Worm (Caenorhabditis elegans) whole organism, young adult: ENCODE measurements around the gene M02F4.2.
A peak's percentile ranks its signal among the peaks of the same experiment; 100 is the strongest.

Experiments
- B0019.2 ChIP-seq: fragments of 200-800 bp; sonication (Bioruptor generic); conservative IDR thresholded peaks from 2 replicates; pipeline ENCODE4 v1.3.6; 2022; ENCODE audit warnings: missing genetic modification reagents, missing genetic modification characterization, missing compliant biosample characterization
- B0336.3 ChIP-seq: fragments of 200-800 bp; sonication (Bioruptor generic); IDR thresholded peaks from 2 replicates; pipeline ENCODE4 v1.3.6; 2022; ENCODE audit warnings: missing genetic modification characterization, missing compliant biosample characterization
- F10E7.11 ChIP-seq: sonication (generic microtip); optimal IDR thresholded peaks from 2 replicates; lab custom pipeline; 2017; ENCODE audit warnings: mild to moderate bottlenecking, missing genetic modification characterization, moderate library complexity, missing compliant biosample characterization
- F39B2.1 ChIP-seq: fragments of 200-800 bp; sonication (Bioruptor generic); IDR thresholded peaks from 2 replicates; pipeline ENCODE4 v1.3.6; 2022; ENCODE audit warnings: missing genetic modification reagents, missing genetic modification characterization, missing compliant biosample characterization
- F49E8.2 ChIP-seq: sonication (generic microtip); optimal IDR thresholded peaks from 3 replicates; lab custom pipeline; 2017; ENCODE audit warnings: missing genetic modification characterization, mild to moderate bottlenecking, missing compliant biosample characterization, antibody characterized with exemption, moderate library complexity; ENCODE audit not compliant: insufficient read depth
- F55B11.4 ChIP-seq: sonication (generic microtip); optimal IDR thresholded peaks from 2 replicates; lab custom pipeline; 2016; ENCODE audit warnings: missing compliant biosample characterization, missing genetic modification characterization, borderline replicate concordance; ENCODE audit not compliant: insufficient read depth
- K11D2.4 ChIP-seq: fragments of 200-800 bp; sonication (Bioruptor generic); IDR thresholded peaks from 2 replicates; pipeline ENCODE4 v1.3.6; 2022; ENCODE audit warnings: missing genetic modification reagents, missing genetic modification characterization, missing compliant biosample characterization
- T26A5.8 ChIP-seq: sonication (generic microtip); optimal IDR thresholded peaks from 2 replicates; lab custom pipeline; 2016; ENCODE audit warnings: missing genetic modification characterization, missing compliant biosample characterization
- Y79H2A.3 ChIP-seq: fragments of 200-800 bp; sonication (Bioruptor generic); conservative IDR thresholded peaks from 2 replicates; pipeline ENCODE4 v1.3.6; 2022; ENCODE audit warnings: missing genetic modification reagents, missing genetic modification characterization, missing compliant biosample characterization
- ZK185.1 ChIP-seq: sonication (generic microtip); optimal IDR thresholded peaks from 2 replicates; lab custom pipeline; 2016; ENCODE audit warnings: mild to moderate bottlenecking, missing genetic modification characterization, missing compliant biosample characterization; ENCODE audit not compliant: poor library complexity, severe bottlenecking
- akir-1 ChIP-seq: fragments of 200-800 bp; sonication (Bioruptor generic); optimal IDR thresholded peaks from 2 replicates; lab custom pipeline; 2018; ENCODE audit warnings: mild to moderate bottlenecking, missing genetic modification characterization, moderate library complexity, missing compliant biosample characterization
- ama-1 ChIP-seq, 3 experiments: fragments of 150-350 bp in 1 of 3; sonication (generic microtip) in 2 of 3; optimal IDR thresholded peaks; 2 replicates each; lab custom pipeline; 2014 to 2018; ENCODE audit warnings: missing biosample characterization in 2 of 3, missing genetic modification characterization in 2 of 3, missing genetic modification reagents in 2 of 3
- attf-3 ChIP-seq: fragments of 200-800 bp; sonication (Bioruptor generic); conservative IDR thresholded peaks from 2 replicates; pipeline ENCODE4 v1.3.6; 2022; ENCODE audit warnings: missing genetic modification reagents, missing genetic modification characterization, missing compliant biosample characterization
- attf-5 ChIP-seq: fragments of 200-800 bp; sonication (Bioruptor generic); optimal IDR thresholded peaks from 2 replicates; lab custom pipeline; 2018; ENCODE audit warnings: mild to moderate bottlenecking, missing genetic modification characterization, missing compliant biosample characterization
- attf-6 ChIP-seq: fragments of 200-800 bp; sonication (Bioruptor generic); IDR thresholded peaks from 2 replicates; pipeline ENCODE4 v1.3.6; 2022; ENCODE audit warnings: missing genetic modification reagents, missing genetic modification characterization, missing compliant biosample characterization
- bed-1 ChIP-seq: fragments of 200-800 bp; sonication (Bioruptor generic); IDR thresholded peaks from 2 replicates; pipeline ENCODE4 v1.3.6; 2022; ENCODE audit warnings: missing genetic modification reagents, missing genetic modification characterization, missing compliant biosample characterization
- cebp-2 ChIP-seq: fragments of 200-800 bp; sonication (Bioruptor generic); IDR thresholded peaks from 2 replicates; pipeline ENCODE4 v1.3.6; 2022; ENCODE audit warnings: missing genetic modification characterization, missing compliant biosample characterization
- ceh-100 ChIP-seq: fragments of 200-800 bp; sonication (Bioruptor generic); IDR thresholded peaks from 2 replicates; pipeline ENCODE4 v1.3.6; 2022; ENCODE audit warnings: missing genetic modification reagents, missing genetic modification characterization, missing compliant biosample characterization
- ceh-27 ChIP-seq: fragments of 200-800 bp; sonication (Bioruptor generic); optimal IDR thresholded peaks from 2 replicates; lab custom pipeline; 2018; ENCODE audit warnings: mild to moderate bottlenecking, missing genetic modification characterization, moderate library complexity, missing compliant biosample characterization
- ceh-91 ChIP-seq: fragments of 200-800 bp; sonication (Bioruptor generic); IDR thresholded peaks from 2 replicates; pipeline ENCODE4 v1.3.6; 2022; ENCODE audit warnings: missing genetic modification reagents, missing genetic modification characterization, missing compliant biosample characterization
- die-1 ChIP-seq: sonication (generic microtip); optimal IDR thresholded peaks from 2 replicates; lab custom pipeline; 2016; ENCODE audit warnings: missing genotype, mild to moderate bottlenecking, missing genetic modification characterization, missing compliant biosample characterization
- egl-44 ChIP-seq: fragments of 200-800 bp; sonication (Bioruptor generic); IDR thresholded peaks from 2 replicates; pipeline ENCODE4 v1.3.6; 2022; ENCODE audit warnings: missing genetic modification reagents, missing genetic modification characterization, missing compliant biosample characterization
- ekl-4 ChIP-seq: fragments of 200-800 bp; sonication (Bioruptor generic); IDR thresholded peaks from 2 replicates; pipeline ENCODE4 v1.3.6; 2022; ENCODE audit warnings: missing genetic modification reagents, missing genetic modification characterization, missing compliant biosample characterization
- ets-4 ChIP-seq: fragments of 200-800 bp; sonication (Bioruptor generic); optimal IDR thresholded peaks from 2 replicates; lab custom pipeline; 2018; ENCODE audit warnings: mild to moderate bottlenecking, missing genetic modification characterization, missing compliant biosample characterization
- hmg-20 ChIP-seq: fragments of 200-800 bp; sonication (Bioruptor generic); IDR thresholded peaks from 2 replicates; pipeline ENCODE4 v1.3.6; 2022; ENCODE audit warnings: missing genetic modification reagents, missing genetic modification characterization, missing compliant biosample characterization
- let-526 ChIP-seq: fragments of 200-800 bp; sonication (Bioruptor generic); IDR thresholded peaks from 2 replicates; pipeline ENCODE4 v1.3.6; 2022; ENCODE audit warnings: missing genetic modification reagents, missing genetic modification characterization, missing compliant biosample characterization
- lin-35 ChIP-seq, 3 experiments: fragments of 150-350 bp in 2 of 3; sonication (generic microtip) in 1 of 3; optimal IDR thresholded peaks; 2 replicates each; lab custom pipeline; 2014 to 2018; ENCODE audit warnings: missing biosample characterization in 3 of 3, missing genetic modification characterization in 3 of 3, missing genetic modification reagents in 3 of 3
- madf-6 ChIP-seq: fragments of 200-800 bp; sonication (Bioruptor generic); IDR thresholded peaks from 2 replicates; pipeline ENCODE4 v1.3.6; 2022; ENCODE audit warnings: missing genetic modification reagents, missing genetic modification characterization, missing compliant biosample characterization
- madf-8 ChIP-seq: fragments of 200-800 bp; sonication (Bioruptor generic); conservative IDR thresholded peaks from 2 replicates; pipeline ENCODE4 v1.3.6; 2022; ENCODE audit warnings: missing genetic modification reagents, missing genetic modification characterization, missing compliant biosample characterization
- mel-28 ChIP-seq: sonication (generic microtip); optimal IDR thresholded peaks from 2 replicates; lab custom pipeline; 2016; ENCODE audit warnings: borderline replicate concordance, mild to moderate bottlenecking, missing genetic modification characterization, missing compliant biosample characterization
- mes-4 ChIP-seq: sonication (generic microtip); optimal IDR thresholded peaks from 2 replicates; lab custom pipeline; 2016; ENCODE audit warnings: missing genotype, missing genetic modification characterization, missing compliant biosample characterization
- nfyb-1 ChIP-seq: fragments of 200-800 bp; sonication (Bioruptor generic); IDR thresholded peaks from 2 replicates; pipeline ENCODE4 v1.3.6; 2022; ENCODE audit warnings: missing genetic modification reagents, missing genetic modification characterization, missing compliant biosample characterization
- nhr-179 ChIP-seq: sonication (generic microtip); optimal IDR thresholded peaks from 2 replicates; lab custom pipeline; 2016; ENCODE audit warnings: mild to moderate bottlenecking, missing genetic modification characterization, missing compliant biosample characterization
- nhr-27 ChIP-seq: fragments of 200-800 bp; sonication (Bioruptor generic); optimal IDR thresholded peaks from 2 replicates; lab custom pipeline; 2018; ENCODE audit warnings: mild to moderate bottlenecking, missing genetic modification characterization, moderate library complexity, missing compliant biosample characterization
- rec-8 ChIP-seq, 2 experiments: sonication (generic microtip); optimal IDR thresholded peaks; 2 replicates each; lab custom pipeline; 2016; ENCODE audit warnings: mild to moderate bottlenecking in 2 of 2, missing genetic modification characterization in 2 of 2, missing genetic modification reagents in 2 of 2, missing genotype in 2 of 2, missing biosample characterization in 1 of 2, missing compliant biosample characterization in 1 of 2, moderate library complexity in 1 of 2
- repo-1 ChIP-seq: sonication (generic microtip); optimal IDR thresholded peaks from 2 replicates; lab custom pipeline; 2017; ENCODE audit warnings: mild to moderate bottlenecking, missing genetic modification characterization, missing compliant biosample characterization
- snpc-1.3 ChIP-seq: sonication (generic microtip); optimal IDR thresholded peaks from 2 replicates; lab custom pipeline; 2017; ENCODE audit warnings: missing genetic modification characterization, mild to moderate bottlenecking, missing compliant biosample characterization, antibody characterized with exemption, moderate library complexity, missing genotype, missing genetic modification reagents; ENCODE audit not compliant: insufficient read depth
- snpc-4 ChIP-seq, 5 experiments: fragments of 150-350 bp in 1 of 5; sonication (generic microtip) in 4 of 5; optimal IDR thresholded peaks; 2 replicates each; lab custom pipeline; 2014 to 2018; ENCODE audit warnings: missing genetic modification characterization in 5 of 5, missing biosample characterization in 3 of 5, antibody characterized with exemption in 2 of 5, mild to moderate bottlenecking in 2 of 5, missing compliant biosample characterization in 2 of 5, missing genotype in 2 of 5, moderate library complexity in 2 of 5, missing genetic modification reagents in 1 of 5
- somi-1 ChIP-seq: fragments of 200-800 bp; sonication (Bioruptor generic); optimal IDR thresholded peaks from 2 replicates; lab custom pipeline; 2018; ENCODE audit warnings: mild to moderate bottlenecking, missing genetic modification characterization, missing compliant biosample characterization
- tbx-9 ChIP-seq: sonication (generic microtip); optimal IDR thresholded peaks from 2 replicates; lab custom pipeline; 2016; ENCODE audit warnings: borderline replicate concordance, missing genetic modification characterization, inconsistent platforms, missing compliant biosample characterization
- unc-130 ChIP-seq: sonication (generic microtip); optimal IDR thresholded peaks from 2 replicates; lab custom pipeline; 2016; ENCODE audit warnings: missing genetic modification reagents, missing genetic modification characterization, missing compliant biosample characterization
- xnd-1 ChIP-seq: sonication (generic microtip); optimal IDR thresholded peaks from 2 replicates; lab custom pipeline; 2016; ENCODE audit warnings: missing genotype, missing genetic modification reagents, missing genetic modification characterization, missing compliant biosample characterization
- zim-3 ChIP-seq: sonication (generic microtip); optimal IDR thresholded peaks from 2 replicates; lab custom pipeline; 2017; ENCODE audit warnings: mild to moderate bottlenecking, missing genetic modification characterization, moderate library complexity, missing compliant biosample characterization
- ztf-22 ChIP-seq: fragments of 200-800 bp; sonication (Bioruptor generic); optimal IDR thresholded peaks from 2 replicates; lab custom pipeline; 2018; ENCODE audit warnings: mild to moderate bottlenecking, missing genetic modification characterization, moderate library complexity, missing compliant biosample characterization
- ztf-25 ChIP-seq: fragments of 200-800 bp; sonication (Bioruptor generic); IDR thresholded peaks from 2 replicates; pipeline ENCODE4 v1.3.6; 2022; ENCODE audit warnings: missing genetic modification reagents, missing genetic modification characterization, missing compliant biosample characterization
- ztf-26 ChIP-seq: sonication (generic microtip); optimal IDR thresholded peaks from 2 replicates; lab custom pipeline; 2017; ENCODE audit warnings: missing genetic modification characterization, missing compliant biosample characterization

Gene M02F4.2

DNA sequence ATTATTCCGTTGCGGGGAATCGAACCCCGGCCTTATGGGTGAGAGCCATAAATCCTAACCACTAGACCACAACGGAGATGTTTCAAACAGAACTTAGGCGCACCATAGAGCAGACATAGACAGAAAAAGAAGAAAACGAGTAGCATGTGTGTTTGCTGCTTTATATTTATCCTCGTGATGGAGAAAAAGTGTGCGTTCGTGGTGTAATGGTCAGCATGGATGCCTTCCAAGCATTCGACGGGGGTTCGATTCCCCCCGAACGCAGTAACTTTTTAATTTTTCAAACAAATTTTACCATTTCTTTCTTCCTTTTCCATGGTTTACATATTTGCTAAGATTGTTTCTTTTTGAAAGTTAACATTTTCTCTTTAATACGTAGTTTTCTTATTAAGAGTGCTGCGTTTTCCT, 1.9 kb upstream of the M02F4.2 start:
- TF ChIP-seq xnd-1 (tag; lab: Kevin White, UChicago) (no peak), ama-1 (optimal IDR thresholded peaks at IDR 0.05; lab: Kevin White, UChicago) (peak; percentile 18), ama-1 (GFP tag; optimal IDR thresholded peaks at IDR 0.05; lab: Kevin White, UChicago) (peak; percentile 92 to 94), F55B11.4 (tag; lab: Kevin White, UChicago) (no peak), attf-5 (GFP tag; lab: Kevin White, UChicago) (peak; percentile 85), ekl-4 (peak; percentile 93), ztf-25 (GFP tag; lab: Robert Waterston, UW) (peak; percentile 99), ceh-27 (GFP tag; lab: Kevin White, UChicago) (peak; percentile 90), mes-4 (tag; lab: Kevin White, UChicago) (peak; percentile 93), madf-8 (GFP tag; lab: Robert Waterston, UW) (0 out of 2 replicates have a peak, but pooled peaks have one; percentile 22), repo-1 (tag; lab: Kevin White, UChicago) (peak; percentile 97), attf-6 (GFP tag; lab: Robert Waterston, UW) (peak; percentile 89), ztf-26 (tag; lab: Kevin White, UChicago) (peak; percentile 93), hmg-20 (peak; percentile 93), snpc-4 (GFP tag; optimal IDR thresholded peaks at IDR 0.05; lab: Kevin White, UChicago) (peak; percentile 84), snpc-4 (tag; optimal IDR thresholded peaks at IDR 0.05; lab: Kevin White, UChicago) (peak in 3 of 4 experiments; percentile 86 to 90 (median 90)), bed-1 (GFP tag; lab: Robert Waterston, UW) (peak; percentile 87; the same call in 1 of the 2 replicates), tbx-9 (tag; lab: Kevin White, UChicago) (peak; percentile 87), B0336.3 (GFP tag; lab: Robert Waterston, UW) (peak; percentile 92), F49E8.2 (tag; lab: Kevin White, UChicago) (peak; percentile 58), mel-28 (tag; lab: Kevin White, UChicago) (peak; percentile 86), T26A5.8 (peak; percentile 97), rec-8 (tag; optimal IDR thresholded peaks at IDR 0.05; lab: Kevin White, UChicago) (peak; percentile 95 to 96), unc-130 (GFP tag; lab: Kevin White, UChicago) (peak; percentile 56), attf-3 (GFP tag; lab: Robert Waterston, UW) (peak; percentile 71), ZK185.1 (tag; lab: Kevin White, UChicago) (peak; percentile 98), madf-6 (GFP tag; lab: Robert Waterston, UW) (peak; percentile 82), B0019.2 (GFP tag; lab: Robert Waterston, UW) (peak; percentile 71), ets-4 (GFP tag; lab: Kevin White, UChicago) (peak; percentile 55), snpc-1.3 (tag; lab: Kevin White, UChicago) (peak; percentile 95), Y79H2A.3 (GFP tag; lab: Robert Waterston, UW) (peak; percentile 83), die-1 (tag; lab: Kevin White, UChicago) (peak; percentile 98), K11D2.4 (GFP tag; lab: Robert Waterston, UW) (peak; percentile 95), lin-35 (GFP tag; optimal IDR thresholded peaks at IDR 0.05; lab: Kevin White, UChicago) (peak; percentile 11 to 87 (median 72)), somi-1 (GFP tag; lab: Kevin White, UChicago) (peak; percentile 93), F39B2.1 (GFP tag; lab: Robert Waterston, UW) (0 out of 2 replicates have a peak, but pooled peaks have one; percentile 13), egl-44 (peak; percentile 97), ceh-91 (peak; percentile 59), zim-3 (tag; lab: Kevin White, UChicago) (peak; percentile 96), ceh-100 (peak; percentile 69), nfyb-1 (GFP tag; lab: Robert Waterston, UW) (peak; percentile 98), nhr-179 (peak; percentile 82), let-526 (GFP tag; lab: Robert Waterston, UW) (peak; percentile 95), F10E7.11 (tag; lab: Kevin White, UChicago) (peak; percentile 91), cebp-2 (GFP tag; lab: Robert Waterston, UW) (peak; percentile 97), nhr-27 (peak; percentile 95), akir-1 (GFP tag; lab: Kevin White, UChicago) (peak; percentile 88), ztf-22 (GFP tag; lab: Kevin White, UChicago) (peak; percentile 87)
